Fruit fly (Drosophila melanogaster): ENCODE data around the gene CG2258.

The CG2258 gene

DNA sequence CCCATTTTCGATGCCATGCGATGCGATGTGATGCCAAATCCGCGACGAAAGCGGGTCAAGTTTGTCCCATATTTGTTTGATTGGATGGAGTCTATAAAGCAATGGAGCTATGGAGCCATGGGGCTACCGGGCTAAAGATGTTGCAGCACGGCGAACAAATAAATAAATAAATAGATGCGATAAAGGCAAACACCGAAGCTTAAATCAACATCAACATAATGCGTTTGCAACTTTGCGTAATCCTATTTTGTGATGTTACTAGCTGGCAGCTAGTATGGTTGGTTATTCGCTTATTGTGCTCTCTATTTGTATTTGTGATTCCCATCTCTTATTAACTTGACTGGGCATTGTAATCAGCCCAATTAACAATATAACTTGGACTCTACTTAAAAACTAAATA, 26.2 kb upstream of the CG2258 start (continued):
- TF ChIP-seq TFAM (GFP tag; optimal IDR thresholded peaks at IDR 0.05) (no peak), Dip3 (GFP tag; optimal IDR thresholded peaks at IDR 0.05) (no peak), danr (GFP tag; IDR thresholded peaks at IDR 0.05) (no peak), CG13296 (GFP tag; optimal IDR thresholded peaks at IDR 0.05) (no peak), ERR (GFP tag; optimal IDR thresholded peaks at IDR 0.05) (no peak), CG2116 (GFP tag; optimal IDR thresholded peaks at IDR 0.05) (no peak), Hr78 (GFP tag; optimal IDR thresholded peaks at IDR 0.05) (no peak), dmrt11E (tag; optimal IDR thresholded peaks at IDR 0.05) (no peak), row (GFP tag; IDR thresholded peaks at IDR 0.05) (no peak), aop (GFP tag; IDR thresholded peaks at IDR 0.05) (no peak), Ravus (GFP tag; IDR thresholded peaks at IDR 0.05) (no peak)

DNA sequence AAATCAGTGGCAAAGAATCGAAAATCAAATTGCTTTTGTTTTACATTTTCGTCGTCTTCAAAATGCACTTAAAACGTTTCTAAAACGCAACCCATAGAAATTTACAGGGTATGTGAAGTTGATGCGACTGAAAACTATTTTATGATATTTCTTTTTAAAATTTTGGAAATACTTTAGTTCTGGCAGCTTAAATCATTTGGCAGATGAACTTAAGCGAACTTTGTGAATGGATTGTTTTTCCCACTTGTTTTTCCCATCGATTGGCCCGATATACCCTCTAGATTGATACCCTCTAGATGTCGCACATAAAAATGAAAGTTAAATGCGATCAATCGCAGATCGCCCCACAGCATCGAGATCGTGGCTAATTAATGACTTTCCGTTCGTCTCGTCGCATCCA, 24.3 kb upstream of the CG2258 start:
- no peak for TF ChIP-seq CG5953 (GFP tag; IDR thresholded peaks at IDR 0.05)
- peak; percentile 40 for TF ChIP-seq gcm (GFP tag; optimal IDR thresholded peaks at IDR 0.05)
- TF ChIP-seq Sry-δ (GFP tag; optimal IDR thresholded peaks at IDR 0.05): no peak
- peak; percentile 46; the same call in 1 of the 2 replicates for TF ChIP-seq CG14441 (GFP tag; IDR thresholded peaks at IDR 0.05)
- TF ChIP-seq CG4328 (GFP tag; optimal IDR thresholded peaks at IDR 0.05): no peak
- no peak for TF ChIP-seq CG17912 (GFP tag; optimal IDR thresholded peaks at IDR 0.05)
- TF ChIP-seq CG8281 (tag; optimal IDR thresholded peaks at IDR 0.05): no peak
- TF ChIP-seq CG10959 (GFP tag; IDR thresholded peaks at IDR 0.05): peak; percentile 45; the same call in 1 of the 2 replicates
- no peak for TF ChIP-seq CG3838 (GFP tag; optimal IDR thresholded peaks at IDR 0.05)
- TF ChIP-seq Max (GFP tag; optimal IDR thresholded peaks at IDR 0.05): peak; percentile 18
- TF ChIP-seq CG6175 (GFP tag; IDR thresholded peaks at IDR 0.05): no peak
- no peak for TF ChIP-seq CG11093 (GFP tag; IDR thresholded peaks at IDR 0.05)
- TF ChIP-seq Sry-β (GFP tag; optimal IDR thresholded peaks at IDR 0.05): no peak
- TF ChIP-seq E2f1 (GFP tag; IDR thresholded peaks at IDR 0.05): peak; percentile 43
- TF ChIP-seq CG9932 (GFP tag; IDR thresholded peaks at IDR 0.05): no peak
- peak; percentile 80 for TF ChIP-seq CG18262 (tag; optimal IDR thresholded peaks at IDR 0.05)
- TF ChIP-seq CG13287 (GFP tag; IDR thresholded peaks at IDR 0.05; ENCODE audit: partially characterized antibody): no peak
- no peak for TF ChIP-seq vfl (GFP tag; optimal IDR thresholded peaks at IDR 0.05)
- TF ChIP-seq CG9215 (GFP tag; IDR thresholded peaks at IDR 0.05): no peak
- no peak for TF ChIP-seq CG4282 (GFP tag; optimal IDR thresholded peaks at IDR 0.05)
- peak; percentile 81 for TF ChIP-seq CG17359 (tag; optimal IDR thresholded peaks at IDR 0.05)
- no peak for TF ChIP-seq Hr78 (GFP tag; optimal IDR thresholded peaks at IDR 0.05)
- TF ChIP-seq Blimp-1 (GFP tag; optimal IDR thresholded peaks at IDR 0.05): peak; percentile 94
- peak; percentile 41; the same call in 1 of the 3 replicates for TF ChIP-seq otp (GFP tag; IDR thresholded peaks at IDR 0.05)
- peak; percentile 23 to 71 for TF ChIP-seq chif (GFP tag; optimal IDR thresholded peaks at IDR 0.05)
- peak; percentile 35 to 49 for TF ChIP-seq dpn (GFP tag; optimal IDR thresholded peaks at IDR 0.05)
- no peak for TF ChIP-seq Tbp (GFP tag; optimal IDR thresholded peaks at IDR 0.05)
- peak; percentile 75 for TF ChIP-seq ken (GFP tag; IDR thresholded peaks at IDR 0.05)
- TF ChIP-seq HLHmδ (GFP tag; optimal IDR thresholded peaks at IDR 0.05): no peak
- peak in 1 of 2 experiments; percentile 65 for TF ChIP-seq Hr51 (GFP tag; optimal IDR thresholded peaks at IDR 0.05)
- peak; percentile 74 for TF ChIP-seq oc (tag; optimal IDR thresholded peaks at IDR 0.05)
- peak; percentile 0 for TF ChIP-seq lab (GFP tag; optimal IDR thresholded peaks at IDR 0.05)
- TF ChIP-seq vnd (GFP tag; IDR thresholded peaks at IDR 0.05; ENCODE audit: partially characterized antibody): no peak
- TF ChIP-seq CG4854 (GFP tag; optimal IDR thresholded peaks at IDR 0.05): no peak
- peak; percentile 13 for TF ChIP-seq twi (tag; optimal IDR thresholded peaks at IDR 0.05)
- TF ChIP-seq bbx (GFP tag; IDR thresholded peaks at IDR 0.05; ENCODE audit: partially characterized antibody): no peak
- TF ChIP-seq dimm (GFP tag; IDR thresholded peaks at IDR 0.05): peak; percentile 41; the same call in 1 of the 2 replicates
- no peak for TF ChIP-seq GATAe (GFP tag; conservative IDR thresholded peaks at IDR 0.05)
- no peak for TF ChIP-seq CG8478 (optimal IDR thresholded peaks at IDR 0.05)
- TF ChIP-seq CG1647 (GFP tag; optimal IDR thresholded peaks at IDR 0.05): no peak

Data from whole organism, embryonic.